Worm (Caenorhabditis elegans): ENCODE measurements around the gene T19H12.6.

Gene T19H12.6

DNA sequence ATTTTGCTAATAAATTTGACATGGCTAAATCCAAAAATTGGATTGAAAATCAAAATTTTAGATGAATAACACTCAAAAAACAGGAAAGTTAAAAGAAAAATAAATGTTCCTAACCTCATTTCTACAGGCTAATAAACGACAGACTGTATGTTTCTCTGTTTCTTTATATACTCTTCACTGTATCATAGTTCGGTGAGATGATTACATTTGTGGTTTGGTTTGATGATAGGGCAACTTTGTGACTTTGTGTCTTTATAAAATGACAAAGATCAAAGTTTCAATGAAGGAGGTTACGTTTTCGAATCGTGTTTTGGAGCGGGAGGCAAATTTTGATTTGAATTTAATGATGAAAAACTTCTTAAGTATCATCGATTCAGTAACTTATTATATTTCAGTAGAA lies 12.0 kb upstream of the T19H12.6 start, which contains the start of gene ugt-12 (continued):
- TF ChIP-seq dmd-8 (GFP tag; IDR thresholded peaks at IDR 0.05) (no peak), fkh-10 (GFP tag; optimal IDR thresholded peaks at IDR 0.05) (no peak), zip-2 (tag; optimal IDR thresholded peaks at IDR 0.05) (no peak), duxl-1 (tag; optimal IDR thresholded peaks at IDR 0.05; ENCODE audit: poor library complexity) (no peak), unc-39 (tag; optimal IDR thresholded peaks at IDR 0.05) (no peak), ZK337.2 (GFP tag; IDR thresholded peaks at IDR 0.05) (no peak), spr-3 (GFP tag; optimal IDR thresholded peaks at IDR 0.05) (no peak), hlh-11 (tag; optimal IDR thresholded peaks at IDR 0.05) (peak; percentile 37), nhr-237 (tag; optimal IDR thresholded peaks at IDR 0.05) (no peak), dpl-1 (GFP tag; optimal IDR thresholded peaks at IDR 0.05) (no peak), mep-1 (tag; optimal IDR thresholded peaks at IDR 0.05) (peak; percentile 18), ces-1 (GFP tag; optimal IDR thresholded peaks at IDR 0.05) (no peak), F26F4.8 (GFP tag; conservative IDR thresholded peaks at IDR 0.05) (no peak), nhr-42 (GFP tag; IDR thresholded peaks at IDR 0.05) (no peak), ceh-32 (tag; optimal IDR thresholded peaks at IDR 0.05; ENCODE audit: poor library complexity) (no peak), hlh-30 (tag; optimal IDR thresholded peaks at IDR 0.05; ENCODE audit: insufficient read depth) (peak; percentile 18), cey-2 (tag; optimal IDR thresholded peaks at IDR 0.05; ENCODE audit: borderline replicate concordance, insufficient read depth) (no peak), lir-3 (tag; optimal IDR thresholded peaks at IDR 0.05) (no peak), jun-1 (tag; optimal IDR thresholded peaks at IDR 0.05) (no peak), nhr-76 (tag; optimal IDR thresholded peaks at IDR 0.05) (no peak), nhr-77 (tag; optimal IDR thresholded peaks at IDR 0.05) (peak; percentile 58), nhr-11 (tag; optimal IDR thresholded peaks at IDR 0.05) (no peak), daf-12 (tag; optimal IDR thresholded peaks at IDR 0.05) (no peak), T20F7.1 (GFP tag; optimal IDR thresholded peaks at IDR 0.05) (no peak), attf-4 (tag; optimal IDR thresholded peaks at IDR 0.05) (no peak)

DNA sequence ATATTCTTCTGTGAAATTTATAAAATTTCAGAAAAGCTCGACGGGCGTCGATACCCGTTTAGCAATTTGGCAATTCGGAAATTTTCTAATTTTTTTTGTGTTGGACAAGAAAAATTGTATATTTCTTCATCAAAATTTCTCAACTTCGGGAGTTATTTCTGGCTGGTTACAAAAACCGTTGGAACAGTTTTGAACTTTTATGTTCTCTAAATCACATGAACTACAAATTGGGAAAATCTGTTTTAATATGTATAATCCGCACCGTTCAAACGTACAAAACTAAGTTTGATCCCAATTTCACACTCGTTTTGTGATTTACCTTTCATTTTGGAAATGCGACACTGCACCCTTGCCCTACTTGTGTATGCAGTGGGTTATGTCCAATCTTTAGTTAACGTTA lies 7.9 kb upstream of the T19H12.6 start, which contains the start of gene T19H12.3:
TSS of gene T19H12.3 (plus strand) at position 301 of the 400 bp plus-strand sequence.
- TF ChIP-seq ama-1 (optimal IDR thresholded peaks at IDR 0.05) (no peak), spr-1 (tag; optimal IDR thresholded peaks at IDR 0.05) (no peak), pqm-1 (tag; optimal IDR thresholded peaks at IDR 0.05) (no peak), egl-27 (tag; optimal IDR thresholded peaks at IDR 0.05) (no peak), saeg-2 (GFP tag; IDR thresholded peaks at IDR 0.05) (no peak), lin-38 (GFP tag; IDR thresholded peaks at IDR 0.05) (no peak), Y105C5A.15 (GFP tag; IDR thresholded peaks at IDR 0.05) (no peak), dve-1 (tag; optimal IDR thresholded peaks at IDR 0.05; ENCODE audit: insufficient read depth) (no peak), nhr-48 (tag; optimal IDR thresholded peaks at IDR 0.05) (no peak), fos-1 (tag; optimal IDR thresholded peaks at IDR 0.05) (no peak), aly-2 (tag; optimal IDR thresholded peaks at IDR 0.05) (no peak), nhr-237 (tag; optimal IDR thresholded peaks at IDR 0.05) (no peak), nhr-6 (tag; optimal IDR thresholded peaks at IDR 0.05) (no peak), attf-4 (tag; optimal IDR thresholded peaks at IDR 0.05) (no peak), mxl-3 (GFP tag; optimal IDR thresholded peaks at IDR 0.05) (no peak), mdl-1 (tag; optimal IDR thresholded peaks at IDR 0.05) (no peak)

DNA sequence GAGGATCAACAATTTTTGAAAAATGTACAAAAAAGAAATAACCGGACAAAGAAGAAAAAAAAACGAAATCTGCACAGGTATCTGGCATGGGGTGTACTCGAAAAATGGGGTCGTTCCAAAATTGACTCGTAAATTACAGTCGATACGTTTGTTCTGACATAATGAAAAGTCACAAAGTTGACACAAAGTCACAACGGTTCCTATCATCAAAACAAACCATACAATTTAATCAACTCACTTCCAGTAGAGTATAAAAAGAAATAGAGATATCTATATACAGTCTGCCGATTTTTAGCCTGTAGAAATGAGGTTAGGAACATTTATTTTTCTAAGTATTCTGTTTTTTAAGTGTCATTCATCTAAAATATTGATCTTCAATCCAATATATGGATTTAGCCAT lies 7.0 kb upstream of the T19H12.6 start, which contains the start of gene T19H12.12:
TSS of gene T19H12.12 (plus strand) at position 301 of the 400 bp plus-strand sequence.
- no peak for TF ChIP-seq mxl-2 (GFP tag; conservative IDR thresholded peaks at IDR 0.05)
- TF ChIP-seq zip-2 (tag; optimal IDR thresholded peaks at IDR 0.05): no peak
- no peak for TF ChIP-seq egl-27 (tag; optimal IDR thresholded peaks at IDR 0.05)
- no peak for TF ChIP-seq F26F4.8 (GFP tag; conservative IDR thresholded peaks at IDR 0.05)
- no peak for TF ChIP-seq ctbp-1 (GFP tag; IDR thresholded peaks at IDR 0.05)
- TF ChIP-seq php-3 (GFP tag; IDR thresholded peaks at IDR 0.05): no peak
- no peak for TF ChIP-seq lsy-2 (tag; optimal IDR thresholded peaks at IDR 0.05)
- no peak for TF ChIP-seq arid-1 (GFP tag; conservative IDR thresholded peaks at IDR 0.05)
- no peak for TF ChIP-seq mdl-1 (tag; optimal IDR thresholded peaks at IDR 0.05)
- no peak for TF ChIP-seq tag-97 (GFP tag; IDR thresholded peaks at IDR 0.05)
- no peak for TF ChIP-seq aha-1 (tag)
- no peak for TF ChIP-seq zfp-3 (GFP tag; conservative IDR thresholded peaks at IDR 0.05)
- no peak for TF ChIP-seq zag-1 (tag; optimal IDR thresholded peaks at IDR 0.05)
- TF ChIP-seq nhr-237 (tag; optimal IDR thresholded peaks at IDR 0.05): no peak
- TF ChIP-seq tra-1 (GFP tag; IDR thresholded peaks at IDR 0.05): no peak
- TF ChIP-seq nhr-77 (tag; optimal IDR thresholded peaks at IDR 0.05): no peak
